Worm (Caenorhabditis elegans) whole organism, L4 larva: ENCODE measurements around the gene hlh-6.

Source experiments
- T20F7.1 ChIP-seq: fragments of 200-800 bp; sonication (Bioruptor generic); optimal IDR thresholded peaks from 2 replicates; lab custom pipeline; 2018; ENCODE audit warnings: mild to moderate bottlenecking, missing genetic modification characterization, missing compliant biosample characterization
- mep-1 ChIP-seq: fragments of 150-350 bp; sonication (generic microtip); optimal IDR thresholded peaks from 3 replicates; lab custom pipeline; 2014; ENCODE audit warnings: missing biosample characterization, missing genetic modification characterization
- mxl-2 ChIP-seq: fragments of 200-800 bp; sonication (Bioruptor generic); conservative IDR thresholded peaks from 2 replicates; pipeline ENCODE4 v1.3.6; 2022; ENCODE audit warnings: missing genetic modification reagents, missing genetic modification characterization, missing compliant biosample characterization
- unc-62 ChIP-seq, 3 experiments: fragments of 150-350 bp in 1 of 3; sonication (generic microtip); optimal IDR thresholded peaks in 2 of 3; peaks in 1 of 3; 1 replicate in 1 of 3; 2 replicates in 2 of 3; lab custom pipeline; 2014 to 2017; ENCODE audit warnings: missing biosample characterization in 3 of 3, missing genetic modification characterization in 3 of 3, missing genetic modification reagents in 3 of 3, missing genotype in 1 of 3

DNA sequence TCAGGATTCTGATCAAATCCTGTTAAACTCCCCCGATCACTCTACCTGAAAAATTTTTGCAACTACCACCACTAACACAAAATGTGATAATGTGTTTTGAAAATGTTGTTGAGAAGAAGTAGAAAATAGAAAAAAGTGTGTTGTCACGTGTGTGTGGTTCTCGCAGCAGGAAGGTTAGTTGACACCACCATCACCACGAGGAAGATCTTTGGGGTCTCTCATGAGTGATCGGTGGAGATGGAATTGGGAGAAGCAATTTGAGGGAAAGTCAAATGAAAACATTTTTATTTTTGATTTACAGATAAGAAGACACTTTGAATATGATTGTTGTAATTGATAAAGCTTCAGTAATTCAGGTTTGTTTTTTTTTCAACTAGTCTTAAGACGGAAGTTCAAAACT lies 12.9 kb downstream of the hlh-6 start:
- peak; percentile 49 for TF ChIP-seq mep-1 (tag; lab: Kevin White, UChicago)
- no peak for TF ChIP-seq T20F7.1
- TF ChIP-seq unc-62 (GFP tag; optimal IDR thresholded peaks at IDR 0.05 in 1 of 2; lab: Kevin White, UChicago), result peak in 1 of 2 experiments; percentile 54
- no peak for TF ChIP-seq unc-62 (tag; optimal IDR thresholded peaks at IDR 0.05; lab: Kevin White, UChicago)
- TF ChIP-seq mxl-2 (GFP tag; lab: Robert Waterston, UW), result no peak
